Worm (Caenorhabditis elegans) whole organism, L4 larva: ENCODE measurements around the gene ZK632.9.

ENCODE experiments used
- F49E8.2 ChIP-seq: sonication (generic microtip); optimal IDR thresholded peaks from 2 replicates; lab custom pipeline; 2016; ENCODE audit warnings: missing compliant biosample characterization, mild to moderate bottlenecking, missing genetic modification characterization, borderline replicate concordance
- ZK546.5 ChIP-seq, 2 experiments: sonication (generic microtip); optimal IDR thresholded peaks; 2 replicates each; lab custom pipeline; 2017; ENCODE audit warnings: missing biosample characterization in 2 of 2, missing genetic modification characterization in 2 of 2
- egl-27 ChIP-seq: sonication (generic microtip); optimal IDR thresholded peaks from 3 replicates; lab custom pipeline; 2017; ENCODE audit warnings: missing biosample characterization, missing genetic modification reagents, missing genetic modification characterization
- mdl-1 ChIP-seq, 2 experiments: fragments of 150-350 bp in 1 of 2; sonication (generic microtip) in 1 of 2; optimal IDR thresholded peaks; 2 replicates each; lab custom pipeline; 2014 to 2017; ENCODE audit warnings: missing biosample characterization in 2 of 2, missing genetic modification characterization in 2 of 2
- mdt-29 ChIP-seq: fragments of 200-800 bp; sonication (Bioruptor generic); IDR thresholded peaks from 2 replicates; pipeline ENCODE4 v1.3.6; 2022; ENCODE audit warnings: missing genetic modification reagents, missing genetic modification characterization, missing compliant biosample characterization
- pha-4 ChIP-seq, 2 experiments: fragments of 150-350 bp in 1 of 2; fragments of 200-800 bp in 1 of 2; sonication (Bioruptor generic) in 1 of 2; IDR thresholded peaks in 1 of 2; optimal IDR thresholded peaks in 1 of 2; 2 replicates each; pipeline versions ENCODE4 v1.3.6 to Lab custom; 2014 to 2022; ENCODE audit warnings: missing genetic modification characterization in 2 of 2, missing genetic modification reagents in 2 of 2, missing biosample characterization in 1 of 2, missing compliant biosample characterization in 1 of 2
- ztf-11 ChIP-seq: fragments of 150-350 bp; optimal IDR thresholded peaks from 2 replicates; lab custom pipeline; 2014; ENCODE audit warnings: missing biosample characterization, missing genetic modification characterization

DNA sequence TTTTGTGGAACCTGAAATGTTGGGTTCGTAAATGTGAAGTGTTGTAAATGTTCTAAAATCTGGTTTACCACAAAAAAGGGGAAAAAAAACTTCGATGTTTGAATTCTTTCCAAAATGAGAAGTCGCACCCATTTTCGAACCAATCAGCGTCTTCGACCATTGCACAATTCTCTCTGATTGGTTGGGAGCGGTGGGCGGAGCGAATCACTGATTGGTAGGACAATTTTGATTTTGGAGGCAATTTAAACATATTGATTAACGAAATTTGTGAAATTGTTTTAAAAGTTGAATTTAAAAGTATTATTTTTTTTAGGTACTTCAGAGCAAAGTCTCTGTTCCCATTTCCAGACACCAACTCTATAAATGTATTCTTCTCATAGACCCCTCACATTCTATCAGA lies 36.1 kb downstream of the ZK632.9 start:
- TF ChIP-seq mdt-29 (GFP tag; lab: Robert Waterston, UW) (no peak), ztf-11 (tag; lab: Kevin White, UChicago) (no peak), ZK546.5 (tag; optimal IDR thresholded peaks at IDR 0.05; lab: Kevin White, UChicago) (no peak), mdl-1 (tag; optimal IDR thresholded peaks at IDR 0.05; lab: Kevin White, UChicago) (no peak), F49E8.2 (no peak), pha-4 (GFP tag; IDR thresholded peaks at IDR 0.05; lab: Robert Waterston, UW) (no peak), pha-4 (tag; optimal IDR thresholded peaks at IDR 0.05; lab: Kevin White, UChicago) (no peak), egl-27 (tag; lab: Kevin White, UChicago) (no peak)
